Worm (Caenorhabditis elegans) whole organism, midembryonic: ENCODE measurements around the gene F23B12.1.

ENCODE experiments used
- T22C8.4 ChIP-seq: fragments of 200-800 bp; sonication (Bioruptor generic); IDR thresholded peaks from 2 replicates; pipeline ENCODE4 v1.3.6; 2022; ENCODE audit warnings: missing genetic modification characterization, missing compliant biosample characterization
- cog-1 ChIP-seq: sonication (generic microtip); optimal IDR thresholded peaks from 2 replicates; lab custom pipeline; 2016; ENCODE audit warnings: missing genetic modification characterization, missing compliant biosample characterization
- flt-1 ChIP-seq: fragments of 200-800 bp; sonication (Bioruptor generic); IDR thresholded peaks from 2 replicates; pipeline ENCODE4 v1.3.6; 2022; ENCODE audit warnings: missing genetic modification characterization, missing compliant biosample characterization
- klf-2 ChIP-seq: fragments of 200-800 bp; sonication (Bioruptor generic); conservative IDR thresholded peaks from 2 replicates; pipeline ENCODE4 v1.3.6; 2022; ENCODE audit warnings: missing genetic modification reagents, missing genetic modification characterization, missing compliant biosample characterization
- med-1 ChIP-seq: sonication (generic microtip); optimal IDR thresholded peaks from 2 replicates; lab custom pipeline; 2017; ENCODE audit warnings: missing genetic modification characterization, mild to moderate bottlenecking, missing compliant biosample characterization, antibody characterized with exemption, missing genetic modification reagents; ENCODE audit not compliant: insufficient read depth
- ref-1 ChIP-seq: fragments of 200-800 bp; sonication (Bioruptor generic); conservative IDR thresholded peaks from 2 replicates; pipeline ENCODE4 v1.3.6; 2022; ENCODE audit warnings: missing genetic modification reagents, missing genetic modification characterization, missing compliant biosample characterization
- tab-1 ChIP-seq: fragments of 200-800 bp; sonication (Bioruptor generic); IDR thresholded peaks from 2 replicates; pipeline ENCODE4 v1.3.6; 2022; ENCODE audit warnings: missing genetic modification characterization, missing compliant biosample characterization
- ztf-23 ChIP-seq: fragments of 200-800 bp; sonication (Bioruptor generic); IDR thresholded peaks from 2 replicates; pipeline ENCODE4 v1.3.6; 2022; ENCODE audit warnings: missing genetic modification reagents, missing genetic modification characterization, missing compliant biosample characterization
- ztf-29 ChIP-seq: fragments of 200-800 bp; sonication (Bioruptor generic); IDR thresholded peaks from 2 replicates; pipeline ENCODE4 v1.3.6; 2022; ENCODE audit warnings: missing genetic modification reagents, missing genetic modification characterization, missing compliant biosample characterization

F23B12.1 gene

ce11 chrV:14443471-14444015 is 14.6 kb downstream of the F23B12.1 start:
- TF ChIP-seq ztf-23 (GFP tag; lab: Robert Waterston, UW) (peak; percentile 63), tab-1 (GFP tag; lab: Robert Waterston, UW) (0 out of 2 replicates have a peak, but pooled peaks have one; percentile 14)

- TF ChIP-seq cog-1 (tag; lab: Kevin White, UChicago) (no peak), flt-1 (GFP tag; lab: Robert Waterston, UW) (no peak), ref-1 (GFP tag; lab: Robert Waterston, UW) (no peak), klf-2 (GFP tag; lab: Robert Waterston, UW) (no peak), tab-1 (GFP tag; lab: Robert Waterston, UW) (no peak), T22C8.4 (GFP tag; lab: Robert Waterston, UW) (no peak), ztf-23 (GFP tag; lab: Robert Waterston, UW) (no peak), med-1 (GFP tag; lab: Kevin White, UChicago) (no peak)
Measured at ce11 chrV:14446453-14446852, 17.5 kb downstream of the F23B12.1 start.

DNA sequence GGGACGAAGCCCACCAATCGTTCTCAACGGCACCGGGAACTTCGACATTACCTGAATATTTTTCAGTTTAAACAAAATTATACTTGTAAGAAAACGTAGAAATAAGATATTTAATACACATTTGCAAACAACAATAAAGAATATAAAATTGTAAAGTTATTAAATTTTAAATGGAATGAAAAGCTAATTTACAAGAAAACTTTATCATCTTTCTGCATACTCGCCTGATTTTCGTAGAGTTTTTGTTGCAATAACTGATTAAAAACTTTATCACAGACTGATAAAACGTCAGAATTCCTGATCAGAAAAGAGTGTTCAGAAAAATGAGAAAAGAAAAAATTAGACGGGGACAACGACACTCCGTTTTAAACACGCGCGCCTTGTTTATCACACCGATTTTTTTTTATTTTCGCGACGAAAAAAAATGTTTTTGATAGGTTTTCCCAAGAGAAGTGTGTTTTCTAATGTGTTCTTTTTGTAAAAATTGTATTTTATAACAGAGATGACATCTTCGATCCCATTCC is 18.3 kb downstream of the F23B12.1 start, which contains the start of the genes dlat-1 and fntb-1:
Gene dlat-1, minus strand, starts transcription at position 51 of the 524 bp plus-strand sequence.
Gene fntb-1, plus strand, starts transcription at position 412 of the 524 bp plus-strand sequence.
- TF ChIP-seq cog-1 (tag; lab: Kevin White, UChicago) (no peak), ztf-23 (GFP tag; lab: Robert Waterston, UW) (no peak), tab-1 (GFP tag; lab: Robert Waterston, UW) (no peak), flt-1 (GFP tag; lab: Robert Waterston, UW) (no peak), klf-2 (GFP tag; lab: Robert Waterston, UW) (no peak), ref-1 (GFP tag; lab: Robert Waterston, UW) (no peak), ztf-29 (no peak), T22C8.4 (GFP tag; lab: Robert Waterston, UW) (no peak), med-1 (GFP tag; lab: Kevin White, UChicago) (no peak)

DNA sequence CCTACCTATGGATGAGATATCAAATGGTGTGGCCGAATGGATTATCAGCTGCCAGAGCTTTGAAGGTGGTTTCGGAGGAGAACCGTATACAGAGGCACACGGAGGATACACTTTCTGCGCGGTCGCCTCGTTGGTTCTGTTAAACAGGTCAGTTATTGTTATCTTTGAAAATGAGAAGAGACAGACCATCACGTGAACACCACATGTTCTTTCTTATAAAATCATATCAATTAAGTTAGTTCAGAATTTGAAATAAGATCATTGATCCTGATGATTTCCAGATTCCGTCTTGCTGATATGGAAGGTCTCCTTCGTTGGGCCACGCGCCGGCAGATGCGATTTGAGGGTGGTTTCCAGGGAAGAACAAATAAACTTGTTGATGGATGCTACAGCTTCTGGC is 19.7 kb downstream of the F23B12.1 start:
- no peak for TF ChIP-seq med-1 (GFP tag; lab: Kevin White, UChicago)
- TF ChIP-seq flt-1 (GFP tag; lab: Robert Waterston, UW): no peak
- no peak for TF ChIP-seq ztf-23 (GFP tag; lab: Robert Waterston, UW)
- TF ChIP-seq ztf-29: no peak
- no peak for TF ChIP-seq cog-1 (tag; lab: Kevin White, UChicago)
- TF ChIP-seq klf-2 (GFP tag; lab: Robert Waterston, UW): no peak

- no peak for TF ChIP-seq med-1 (GFP tag; lab: Kevin White, UChicago)
- TF ChIP-seq T22C8.4 (GFP tag; lab: Robert Waterston, UW): no peak
- no peak for TF ChIP-seq klf-2 (GFP tag; lab: Robert Waterston, UW)
- no peak for TF ChIP-seq cog-1 (tag; lab: Kevin White, UChicago)
- TF ChIP-seq ztf-29: no peak
- TF ChIP-seq flt-1 (GFP tag; lab: Robert Waterston, UW): no peak
- no peak for TF ChIP-seq tab-1 (GFP tag; lab: Robert Waterston, UW)
- no peak for TF ChIP-seq ztf-23 (GFP tag; lab: Robert Waterston, UW)
Measured at ce11 chrV:14449397-14449796, 20.4 kb downstream of the F23B12.1 start, which contains the start of gene F23B12.7. TSS of gene F23B12.7 (plus strand) at chrV:14449697.

- TF ChIP-seq klf-2 (GFP tag; lab: Robert Waterston, UW): no peak
Measured at ce11 chrV:14456626-14457025, 27.7 kb downstream of the F23B12.1 start, which contains the start of gene bmk-1. TSS of gene bmk-1 (minus strand) at chrV:14456984.

ce11 chrV:14457070-14457469 is 28.1 kb downstream of the F23B12.1 start, which contains the start of gene coh-3:
TSS of gene coh-3 (plus strand) at chrV:14457422.
- TF ChIP-seq klf-2 (GFP tag; lab: Robert Waterston, UW) (no peak), ref-1 (GFP tag; lab: Robert Waterston, UW) (no peak), ztf-29 (no peak), cog-1 (tag; lab: Kevin White, UChicago) (no peak)

ce11 chrV:14460122-14460521 is 31.2 kb downstream of the F23B12.1 start:
- TF ChIP-seq flt-1 (GFP tag; lab: Robert Waterston, UW) (no peak), ztf-29 (no peak), cog-1 (tag; lab: Kevin White, UChicago) (no peak), ref-1 (GFP tag; lab: Robert Waterston, UW) (no peak), klf-2 (GFP tag; lab: Robert Waterston, UW) (no peak)

- TF ChIP-seq ref-1 (GFP tag; lab: Robert Waterston, UW): no peak
- no peak for TF ChIP-seq T22C8.4 (GFP tag; lab: Robert Waterston, UW)
- TF ChIP-seq tab-1 (GFP tag; lab: Robert Waterston, UW): no peak
- no peak for TF ChIP-seq med-1 (GFP tag; lab: Kevin White, UChicago)
- no peak for TF ChIP-seq ztf-23 (GFP tag; lab: Robert Waterston, UW)
- no peak for TF ChIP-seq ztf-29
- no peak for TF ChIP-seq flt-1 (GFP tag; lab: Robert Waterston, UW)
- TF ChIP-seq klf-2 (GFP tag; lab: Robert Waterston, UW): no peak
- no peak for TF ChIP-seq cog-1 (tag; lab: Kevin White, UChicago)
Measured at ce11 chrV:14460615-14461102, 31.7 kb downstream of the F23B12.1 start, which contains the start of gene F08H9.2. TSS of gene F08H9.2 (plus strand) at chrV:14460665.

DNA sequence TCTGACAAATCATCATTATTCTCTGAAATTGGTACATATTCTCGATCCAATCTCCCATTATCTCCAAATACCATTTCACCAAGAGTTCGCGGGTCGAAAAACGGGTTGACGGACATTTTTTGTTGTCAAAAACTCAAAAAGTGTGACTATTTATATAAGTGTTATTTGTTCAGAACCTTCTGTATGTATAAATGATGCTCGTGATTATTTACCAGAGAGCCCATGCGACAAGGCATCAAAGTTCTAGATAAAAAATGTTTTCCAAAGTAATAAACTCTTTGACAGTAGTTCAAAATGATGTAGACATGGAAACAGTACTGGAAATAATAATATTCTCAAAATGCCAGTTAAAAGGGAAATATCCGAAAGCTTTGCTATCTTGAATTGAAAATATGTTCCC is 33.7 kb downstream of the F23B12.1 start:
- TF ChIP-seq tab-1 (GFP tag; lab: Robert Waterston, UW) (no peak), flt-1 (GFP tag; lab: Robert Waterston, UW) (no peak), med-1 (GFP tag; lab: Kevin White, UChicago) (no peak), ztf-23 (GFP tag; lab: Robert Waterston, UW) (no peak), T22C8.4 (GFP tag; lab: Robert Waterston, UW) (no peak), cog-1 (tag; lab: Kevin White, UChicago) (no peak), klf-2 (GFP tag; lab: Robert Waterston, UW) (no peak), ztf-29 (no peak), ref-1 (GFP tag; lab: Robert Waterston, UW) (no peak)
